Fruit fly (Drosophila melanogaster) whole organism, pupa: ENCODE measurements around the gene yellow-e3.

Experiments
- CG12605 ChIP-seq: fragments of 200-800 bp; sonication (Bioruptor generic); IDR thresholded peaks from 2 replicates; pipeline ENCODE4 v1.3.6; 2022; ENCODE audit warnings: missing biosample characterization, missing genetic modification characterization
- CG13204 ChIP-seq: fragments of 200-800 bp; sonication (Bioruptor generic); optimal IDR thresholded peaks from 2 replicates; lab custom pipeline; 2018; ENCODE audit warnings: missing biosample characterization, mild to moderate bottlenecking, missing genetic modification characterization, moderate library complexity
- CG14655 ChIP-seq: fragments of 200-800 bp; sonication (Bioruptor generic); optimal IDR thresholded peaks from 3 replicates; lab custom pipeline; 2017; ENCODE audit warnings: mild to moderate bottlenecking, missing biosample characterization, missing genetic modification reagents, missing genetic modification characterization
- CG15710 ChIP-seq: fragments of 200-800 bp; sonication (Bioruptor generic); optimal IDR thresholded peaks from 2 replicates; lab custom pipeline; 2018; ENCODE audit warnings: missing biosample characterization, mild to moderate bottlenecking, missing genetic modification characterization, moderate library complexity
- CG4496 ChIP-seq: fragments of 200-800 bp; sonication (Bioruptor generic); IDR thresholded peaks from 3 replicates; pipeline ENCODE4 v1.3.6; 2022; ENCODE audit warnings: missing biosample characterization, missing genetic modification characterization
- D1 ChIP-seq: fragments of 200-800 bp; sonication (Bioruptor generic); optimal IDR thresholded peaks from 2 replicates; lab custom pipeline; 2018; ENCODE audit warnings: missing biosample characterization, mild to moderate bottlenecking, missing genetic modification characterization, moderate library complexity
- EcR ChIP-seq: fragments of 200-800 bp; sonication (Bioruptor generic); optimal IDR thresholded peaks from 3 replicates; lab custom pipeline; 2019; ENCODE audit warnings: missing biosample characterization, missing genetic modification characterization, mild to moderate bottlenecking, moderate library complexity, missing genetic modification reagents
- Ets98B ChIP-seq: fragments of 200-800 bp; sonication (Bioruptor generic); IDR thresholded peaks from 2 replicates; pipeline ENCODE4 v1.3.6; 2022; ENCODE audit warnings: missing biosample characterization, missing genetic modification characterization
- Pif1A ChIP-seq: fragments of 200-800 bp; sonication (Bioruptor generic); optimal IDR thresholded peaks from 3 replicates; lab custom pipeline; 2016; ENCODE audit warnings: missing biosample characterization, missing genetic modification characterization
- Pif1B ChIP-seq: fragments of 200-800 bp; sonication (Bioruptor generic); optimal IDR thresholded peaks from 3 replicates; lab custom pipeline; 2016; ENCODE audit warnings: missing biosample characterization, missing genetic modification characterization
- Snoo ChIP-seq: fragments of 200-800 bp; sonication (Bioruptor generic); optimal IDR thresholded peaks from 3 replicates; lab custom pipeline; 2017; ENCODE audit warnings: missing biosample characterization, mild to moderate bottlenecking, missing genetic modification characterization, inconsistent platforms
- fd96Ca ChIP-seq: fragments of 200-800 bp; sonication (Bioruptor generic); IDR thresholded peaks from 3 replicates; pipeline ENCODE4 v1.3.6; 2022; ENCODE audit warnings: missing biosample characterization, missing genetic modification characterization
- rn ChIP-seq: fragments of 200-800 bp; sonication (Bioruptor generic); IDR thresholded peaks from 2 replicates; pipeline ENCODE4 v1.3.6; 2022; ENCODE audit warnings: missing biosample characterization, missing genetic modification characterization

DNA sequence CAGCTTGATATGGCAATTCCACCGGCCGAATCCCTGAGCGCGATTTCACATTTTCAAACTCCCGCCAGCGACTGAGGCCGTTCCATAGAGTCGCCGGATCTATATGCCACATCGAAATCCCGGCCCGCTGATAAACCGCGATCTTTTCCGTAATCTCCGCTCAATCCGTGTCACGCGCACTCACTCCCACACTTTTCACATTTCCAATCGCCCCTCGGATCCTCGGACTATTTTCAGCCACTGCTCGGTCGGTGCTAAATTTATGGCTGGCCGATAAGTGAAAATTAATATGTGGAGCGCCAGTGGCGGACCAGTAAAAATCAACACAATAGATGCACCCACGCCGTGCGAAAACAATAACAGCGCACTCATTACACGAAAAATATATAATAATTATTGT lies 11.7 kb downstream of the yellow-e3 start:
- no peak for TF ChIP-seq CG12605 (GFP tag; lab: Robert Waterston, UW)
- TF ChIP-seq rn (GFP tag; lab: Robert Waterston, UW), result no peak
- TF ChIP-seq CG15710 (tag; lab: Kevin White, UChicago), result no peak
- no peak for TF ChIP-seq CG14655 (GFP tag; lab: Kevin White, UChicago)
- no peak for TF ChIP-seq EcR (GFP tag; lab: Kevin White, UChicago)
- no peak for TF ChIP-seq CG13204 (GFP tag; lab: Kevin White, UChicago)
- no peak for TF ChIP-seq Pif1B (GFP tag; lab: Kevin White, UChicago)
- no peak for TF ChIP-seq CG4496
- TF ChIP-seq fd96Ca, result no peak
- TF ChIP-seq D1, result no peak
- no peak for TF ChIP-seq Pif1A (GFP tag; lab: Kevin White, UChicago)
- no peak for TF ChIP-seq Snoo (tag; lab: Kevin White, UChicago)
- TF ChIP-seq Ets98B (GFP tag; lab: Robert Waterston, UW), result no peak
